Worm (Caenorhabditis elegans): ENCODE measurements around the gene tomm-40.

DNA sequence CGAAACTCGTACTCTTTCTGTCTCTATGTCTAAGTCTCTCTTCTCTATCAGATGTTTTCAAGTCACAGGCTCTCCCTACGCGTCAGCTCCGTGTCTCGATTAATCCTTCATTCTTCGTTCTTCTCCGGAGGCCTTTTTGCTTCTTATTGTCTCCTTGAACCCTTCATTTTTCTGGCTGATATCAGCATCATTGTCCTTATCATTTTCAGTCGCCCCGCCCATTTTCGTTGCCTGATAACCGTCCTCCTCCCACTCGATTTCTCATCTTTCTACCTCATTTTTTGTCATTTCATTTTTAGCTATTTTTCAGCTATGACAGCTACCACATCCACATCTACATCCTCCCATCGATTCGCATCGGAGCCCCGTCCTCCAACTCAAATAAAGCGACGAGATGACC lies 51.2 kb downstream of the tomm-40 start, which contains the start of gene B0457.6:
- TF ChIP-seq T22C8.4 (GFP tag; IDR thresholded peaks at IDR 0.05) (no peak), flt-1 (GFP tag; IDR thresholded peaks at IDR 0.05) (no peak), cog-1 (tag; optimal IDR thresholded peaks at IDR 0.05) (no peak), ztf-29 (GFP tag; IDR thresholded peaks at IDR 0.05) (no peak)
